Worm (Caenorhabditis elegans): Measurements from ENCODE around the gene msp-113.
"Not testable (repeated sequence)": the region's sequence is repeated elsewhere in the genome, so short reads cannot be mapped to it uniquely, and the experiment has no call there.

Gene msp-113

DNA sequence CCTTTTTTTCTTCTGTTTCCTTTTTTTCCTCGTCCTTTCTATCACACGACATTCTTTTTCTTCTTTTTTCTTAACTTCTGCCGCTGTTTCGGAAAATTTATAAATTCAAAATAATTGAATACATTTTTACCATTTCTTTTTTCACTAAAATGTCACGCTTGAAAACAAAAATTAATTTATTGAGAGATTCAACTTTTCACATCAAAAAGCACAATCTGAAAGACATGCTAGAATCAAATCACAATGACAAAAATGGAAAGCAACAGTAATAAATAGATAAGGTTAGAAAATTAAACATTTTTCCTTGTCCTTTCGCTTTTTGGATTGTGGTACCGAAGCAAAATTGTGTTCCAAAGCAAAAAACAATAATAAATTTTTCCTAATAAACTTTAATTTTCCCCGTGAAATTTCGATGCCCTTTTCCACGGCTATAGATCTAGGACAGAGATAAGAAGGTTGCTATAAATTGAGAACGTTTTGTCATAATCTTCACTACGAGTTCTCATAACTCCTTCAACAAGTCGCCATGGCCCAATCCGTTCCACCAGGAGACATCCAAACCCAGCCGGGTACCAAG lies at the start of gene msp-113, which contains the start of gene ZK354.6:
Gene msp-113, plus strand, starts transcription at position 527 of the 577 bp plus-strand sequence.
Gene ZK354.6, minus strand, starts transcription at position 101 of the 577 bp plus-strand sequence.
- no peak for TF ChIP-seq klf-2 (GFP tag; conservative IDR thresholded peaks at IDR 0.05)
- no peak for TF ChIP-seq ztf-29 (GFP tag; IDR thresholded peaks at IDR 0.05)
- no peak for TF ChIP-seq ref-1 (GFP tag; conservative IDR thresholded peaks at IDR 0.05)
- no peak for TF ChIP-seq T22C8.4 (GFP tag; IDR thresholded peaks at IDR 0.05)
- TF ChIP-seq cog-1 (tag; optimal IDR thresholded peaks at IDR 0.05) = no peak
- TF ChIP-seq flt-1 (GFP tag; IDR thresholded peaks at IDR 0.05) = no peak
- TF ChIP-seq ztf-23 (GFP tag; IDR thresholded peaks at IDR 0.05) = no peak
- no peak for TF ChIP-seq med-1 (GFP tag; optimal IDR thresholded peaks at IDR 0.05; ENCODE audit: insufficient read depth)
- no peak for TF ChIP-seq tab-1 (GFP tag; IDR thresholded peaks at IDR 0.05)

- TF ChIP-seq med-1 (GFP tag; optimal IDR thresholded peaks at IDR 0.05; ENCODE audit: insufficient read depth); flt-1 (GFP tag; IDR thresholded peaks at IDR 0.05); tab-1 (GFP tag; IDR thresholded peaks at IDR 0.05): not testable (repeated sequence)
Measured at ce11 chrIV:5254678-5255077, 43.1 kb upstream of the msp-113 start, which contains the start of gene F36H12.10. F36H12.10 (minus strand) TSS chrIV:5254778.

ce11 chrIV:5256731-5257130 lies 41.0 kb upstream of the msp-113 start, which contains the start of gene F36H12.9:
F36H12.9 (plus strand) TSS chrIV:5257031.
- TF ChIP-seq cog-1 (tag; optimal IDR thresholded peaks at IDR 0.05); med-1 (GFP tag; optimal IDR thresholded peaks at IDR 0.05; ENCODE audit: insufficient read depth); ztf-29 (GFP tag; IDR thresholded peaks at IDR 0.05): not testable (repeated sequence)

ce11 chrIV:5258385-5258784 lies 39.4 kb upstream of the msp-113 start, which contains the start of gene ttbk-2.1:
ttbk-2.1 (plus strand) TSS chrIV:5258685.
- not testable (repeated sequence) for TF ChIP-seq cog-1 (tag; optimal IDR thresholded peaks at IDR 0.05); klf-2 (GFP tag; conservative IDR thresholded peaks at IDR 0.05); ztf-23 (GFP tag; IDR thresholded peaks at IDR 0.05)

DNA sequence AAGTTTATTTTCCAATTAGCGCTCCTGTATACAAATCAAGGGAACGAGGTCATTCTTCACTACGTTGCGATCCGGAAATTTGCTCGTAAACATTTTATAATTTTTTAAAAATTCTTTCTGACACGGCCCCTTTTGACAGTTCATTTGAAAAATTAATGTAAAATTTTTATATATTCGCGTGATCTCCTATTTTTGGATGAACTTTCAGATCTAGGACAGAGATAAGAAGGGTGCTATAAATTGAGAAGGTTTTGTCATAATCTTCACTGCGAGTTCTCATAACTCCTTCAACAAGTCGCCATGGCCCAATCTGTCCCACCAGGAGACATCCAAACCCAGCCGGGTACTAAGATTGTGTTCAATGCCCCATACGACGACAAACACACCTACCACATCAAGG lies 37.5 kb upstream of the msp-113 start, which contains the start of gene msp-19:
Gene msp-19, plus strand, starts transcription at position 301 of the 400 bp plus-strand sequence.
- TF ChIP-seq med-1 (GFP tag; optimal IDR thresholded peaks at IDR 0.05; ENCODE audit: insufficient read depth); klf-2 (GFP tag; conservative IDR thresholded peaks at IDR 0.05); ztf-29 (GFP tag; IDR thresholded peaks at IDR 0.05): not testable (repeated sequence)

DNA sequence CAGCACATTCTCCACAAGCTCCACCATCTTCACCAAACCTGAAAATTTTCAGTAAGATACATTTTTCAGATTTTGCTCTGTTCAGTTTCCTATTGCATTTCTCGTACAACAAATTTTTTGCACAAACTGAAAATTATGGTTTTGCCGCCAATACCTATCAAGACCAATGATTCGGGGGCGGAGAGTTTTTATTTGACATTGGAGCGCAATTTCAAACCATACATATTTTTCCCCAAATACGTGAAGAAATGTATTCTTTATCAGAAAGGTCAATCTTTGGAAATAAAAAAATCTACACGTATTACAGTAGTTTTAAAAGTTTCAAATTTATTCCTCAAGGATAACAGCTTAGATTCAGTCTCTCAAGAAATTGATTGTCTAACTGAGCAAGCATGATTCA lies 31.3 kb upstream of the msp-113 start, which contains the start of gene F36H12.5:
Gene F36H12.5, plus strand, starts transcription at position 301 of the 400 bp plus-strand sequence.
- no peak for TF ChIP-seq ztf-23 (GFP tag; IDR thresholded peaks at IDR 0.05)

ce11 chrIV:5268803-5269202 lies 29.0 kb upstream of the msp-113 start, which contains the start of gene F36H12.4:
F36H12.4 (plus strand) TSS chrIV:5269103.
- TF ChIP-seq ztf-23 (GFP tag; IDR thresholded peaks at IDR 0.05) = no peak
- TF ChIP-seq tab-1 (GFP tag; IDR thresholded peaks at IDR 0.05) = no peak
- no peak for TF ChIP-seq T22C8.4 (GFP tag; IDR thresholded peaks at IDR 0.05)
- no peak for TF ChIP-seq flt-1 (GFP tag; IDR thresholded peaks at IDR 0.05)
- no peak for TF ChIP-seq cog-1 (tag; optimal IDR thresholded peaks at IDR 0.05)
- no peak for TF ChIP-seq ztf-29 (GFP tag; IDR thresholded peaks at IDR 0.05)
- TF ChIP-seq klf-2 (GFP tag; conservative IDR thresholded peaks at IDR 0.05) = no peak
- TF ChIP-seq med-1 (GFP tag; optimal IDR thresholded peaks at IDR 0.05; ENCODE audit: insufficient read depth) = no peak
- no peak for TF ChIP-seq ref-1 (GFP tag; conservative IDR thresholded peaks at IDR 0.05)

ce11 chrIV:5272518-5272917 lies 25.2 kb upstream of the msp-113 start, which contains the start of gene F36H12.3:
F36H12.3 (plus strand) TSS chrIV:5272818.
- TF ChIP-seq ztf-23 (GFP tag; IDR thresholded peaks at IDR 0.05) (no peak), flt-1 (GFP tag; IDR thresholded peaks at IDR 0.05) (no peak), med-1 (GFP tag; optimal IDR thresholded peaks at IDR 0.05; ENCODE audit: insufficient read depth) (no peak), cog-1 (tag; optimal IDR thresholded peaks at IDR 0.05) (no peak), klf-2 (GFP tag; conservative IDR thresholded peaks at IDR 0.05) (no peak), T22C8.4 (GFP tag; IDR thresholded peaks at IDR 0.05) (no peak)

- TF ChIP-seq ref-1 (GFP tag; conservative IDR thresholded peaks at IDR 0.05) = no peak
- TF ChIP-seq flt-1 (GFP tag; IDR thresholded peaks at IDR 0.05) = no peak
- TF ChIP-seq med-1 (GFP tag; optimal IDR thresholded peaks at IDR 0.05; ENCODE audit: insufficient read depth) = no peak
- no peak for TF ChIP-seq ztf-23 (GFP tag; IDR thresholded peaks at IDR 0.05)
- TF ChIP-seq klf-2 (GFP tag; conservative IDR thresholded peaks at IDR 0.05) = no peak
- no peak for TF ChIP-seq cog-1 (tag; optimal IDR thresholded peaks at IDR 0.05)
- no peak for TF ChIP-seq tab-1 (GFP tag; IDR thresholded peaks at IDR 0.05)
- TF ChIP-seq ztf-29 (GFP tag; IDR thresholded peaks at IDR 0.05) = no peak
- no peak for TF ChIP-seq T22C8.4 (GFP tag; IDR thresholded peaks at IDR 0.05)
Measured at ce11 chrIV:5273385-5273784, 24.4 kb upstream of the msp-113 start.

DNA sequence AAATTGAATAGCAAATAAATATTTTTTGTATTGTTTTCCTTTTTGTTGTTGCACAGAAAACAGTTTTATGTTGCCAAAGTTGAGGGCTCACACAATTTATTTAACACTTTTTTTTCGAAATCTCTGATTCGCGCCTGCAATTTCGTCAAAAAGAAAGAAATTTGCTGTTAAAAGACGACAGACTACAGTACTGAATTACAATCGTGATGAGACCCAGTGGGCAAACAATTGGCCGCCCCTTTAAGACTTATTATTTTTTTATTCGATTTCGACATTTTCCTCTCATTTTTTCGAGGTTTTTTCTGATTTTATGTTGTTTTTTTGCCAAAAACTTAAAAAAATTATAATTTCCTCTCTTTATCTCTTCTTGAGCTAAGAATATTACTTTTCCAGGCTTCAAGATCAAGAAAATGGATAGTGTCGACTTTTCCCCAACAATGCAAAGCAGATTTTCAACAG lies 23.6 kb upstream of the msp-113 start, which contains the start of gene slfl-4:
Gene slfl-4, plus strand, starts transcription at position 409 of the 459 bp plus-strand sequence.
- TF ChIP-seq ref-1 (GFP tag; conservative IDR thresholded peaks at IDR 0.05) = no peak
- no peak for TF ChIP-seq T22C8.4 (GFP tag; IDR thresholded peaks at IDR 0.05)
- TF ChIP-seq med-1 (GFP tag; optimal IDR thresholded peaks at IDR 0.05; ENCODE audit: insufficient read depth) = no peak
- TF ChIP-seq klf-2 (GFP tag; conservative IDR thresholded peaks at IDR 0.05) = no peak
- no peak for TF ChIP-seq ztf-29 (GFP tag; IDR thresholded peaks at IDR 0.05)
- TF ChIP-seq cog-1 (tag; optimal IDR thresholded peaks at IDR 0.05) = no peak
- TF ChIP-seq flt-1 (GFP tag; IDR thresholded peaks at IDR 0.05) = no peak
- TF ChIP-seq tab-1 (GFP tag; IDR thresholded peaks at IDR 0.05) = no peak
- no peak for TF ChIP-seq ztf-23 (GFP tag; IDR thresholded peaks at IDR 0.05)
